Worm (Caenorhabditis elegans) whole organism, young adult: ENCODE results near the gene his-32.

Experiments
- F49E8.2 ChIP-seq: sonication (generic microtip); optimal IDR thresholded peaks from 3 replicates; lab custom pipeline; 2017; ENCODE audit warnings: missing genetic modification characterization, mild to moderate bottlenecking, missing compliant biosample characterization, antibody characterized with exemption, moderate library complexity; ENCODE audit not compliant: insufficient read depth
- F57C9.4 ChIP-seq: sonication (generic microtip); optimal IDR thresholded peaks from 2 replicates; lab custom pipeline; 2017; ENCODE audit warnings: mild to moderate bottlenecking, missing genetic modification characterization, missing compliant biosample characterization
- K11D2.4 ChIP-seq: fragments of 200-800 bp; sonication (Bioruptor generic); IDR thresholded peaks from 2 replicates; pipeline ENCODE4 v1.3.6; 2022; ENCODE audit warnings: missing genetic modification reagents, missing genetic modification characterization, missing compliant biosample characterization
- T07F8.4 ChIP-seq: sonication (generic microtip); optimal IDR thresholded peaks from 2 replicates; lab custom pipeline; 2016; ENCODE audit warnings: mild to moderate bottlenecking, missing genetic modification characterization, moderate library complexity, missing compliant biosample characterization
- T26A5.8 ChIP-seq: sonication (generic microtip); optimal IDR thresholded peaks from 2 replicates; lab custom pipeline; 2016; ENCODE audit warnings: missing genetic modification characterization, missing compliant biosample characterization
- Y56A3A.18 ChIP-seq: fragments of 200-800 bp; sonication (Bioruptor generic); IDR thresholded peaks from 2 replicates; pipeline ENCODE4 v1.3.6; 2022; ENCODE audit warnings: missing genetic modification reagents, missing genetic modification characterization, missing compliant biosample characterization
- Y79H2A.3 ChIP-seq: fragments of 200-800 bp; sonication (Bioruptor generic); conservative IDR thresholded peaks from 2 replicates; pipeline ENCODE4 v1.3.6; 2022; ENCODE audit warnings: missing genetic modification reagents, missing genetic modification characterization, missing compliant biosample characterization
- akir-1 ChIP-seq: fragments of 200-800 bp; sonication (Bioruptor generic); optimal IDR thresholded peaks from 2 replicates; lab custom pipeline; 2018; ENCODE audit warnings: mild to moderate bottlenecking, missing genetic modification characterization, moderate library complexity, missing compliant biosample characterization
- ama-1 ChIP-seq, 3 experiments: fragments of 150-350 bp in 1 of 3; sonication (generic microtip) in 2 of 3; optimal IDR thresholded peaks; 2 replicates each; lab custom pipeline; 2014 to 2018; ENCODE audit warnings: missing biosample characterization in 2 of 3, missing genetic modification characterization in 2 of 3, missing genetic modification reagents in 2 of 3
- aptf-3 ChIP-seq: fragments of 200-800 bp; sonication (Bioruptor generic); IDR thresholded peaks from 2 replicates; pipeline ENCODE4 v1.3.6; 2022; ENCODE audit warnings: missing genetic modification characterization, missing compliant biosample characterization
- atf-7 ChIP-seq: sonication (generic microtip); optimal IDR thresholded peaks from 2 replicates; lab custom pipeline; 2017; ENCODE audit warnings: mild to moderate bottlenecking, missing genetic modification characterization, missing compliant biosample characterization
- ceh-40 ChIP-seq: fragments of 200-800 bp; sonication (Bioruptor generic); IDR thresholded peaks from 2 replicates; pipeline ENCODE4 v1.3.6; 2022; ENCODE audit warnings: missing genetic modification characterization, missing compliant biosample characterization
- egrh-3 ChIP-seq: fragments of 200-800 bp; sonication (Bioruptor generic); IDR thresholded peaks from 2 replicates; pipeline ENCODE4 v1.3.6; 2022; ENCODE audit warnings: missing genetic modification reagents, missing genetic modification characterization, missing compliant biosample characterization
- ekl-4 ChIP-seq: fragments of 200-800 bp; sonication (Bioruptor generic); IDR thresholded peaks from 2 replicates; pipeline ENCODE4 v1.3.6; 2022; ENCODE audit warnings: missing genetic modification reagents, missing genetic modification characterization, missing compliant biosample characterization
- him-1 ChIP-seq: sonication (generic microtip); optimal IDR thresholded peaks from 2 replicates; lab custom pipeline; 2016; ENCODE audit warnings: missing genotype, missing genetic modification reagents, missing genetic modification characterization, missing compliant biosample characterization
- hmg-1.2 ChIP-seq: fragments of 200-800 bp; sonication (Bioruptor generic); IDR thresholded peaks from 2 replicates; pipeline ENCODE4 v1.3.6; 2022; ENCODE audit warnings: missing genetic modification reagents, missing genetic modification characterization, missing compliant biosample characterization
- lin-40 ChIP-seq: sonication (generic microtip); optimal IDR thresholded peaks from 2 replicates; lab custom pipeline; 2016; ENCODE audit warnings: missing genetic modification characterization, mild to moderate bottlenecking, missing compliant biosample characterization, missing genotype, missing genetic modification reagents
- lsy-27 ChIP-seq: sonication (generic microtip); optimal IDR thresholded peaks from 2 replicates; lab custom pipeline; 2017; ENCODE audit warnings: missing genetic modification characterization, mild to moderate bottlenecking, missing compliant biosample characterization, antibody characterized with exemption, missing genotype, borderline replicate concordance; ENCODE audit not compliant: insufficient read depth
- madf-3 ChIP-seq: fragments of 200-800 bp; sonication (Bioruptor generic); IDR thresholded peaks from 2 replicates; pipeline ENCODE4 v1.3.6; 2022; ENCODE audit warnings: missing genetic modification reagents, missing genetic modification characterization, missing compliant biosample characterization
- mes-4 ChIP-seq: sonication (generic microtip); optimal IDR thresholded peaks from 2 replicates; lab custom pipeline; 2016; ENCODE audit warnings: missing genotype, missing genetic modification characterization, missing compliant biosample characterization
- nfya-1 ChIP-seq: sonication (generic microtip); optimal IDR thresholded peaks from 2 replicates; lab custom pipeline; 2017; ENCODE audit warnings: antibody characterized with exemption, missing compliant biosample characterization, missing genetic modification characterization, borderline replicate concordance; ENCODE audit not compliant: insufficient read depth
- nhr-179 ChIP-seq: sonication (generic microtip); optimal IDR thresholded peaks from 2 replicates; lab custom pipeline; 2016; ENCODE audit warnings: mild to moderate bottlenecking, missing genetic modification characterization, missing compliant biosample characterization
- nhr-80 ChIP-seq: sonication (generic microtip); optimal IDR thresholded peaks from 2 replicates; lab custom pipeline; 2016; ENCODE audit warnings: missing genetic modification characterization, missing compliant biosample characterization
- pbrm-1 ChIP-seq: fragments of 200-800 bp; sonication (Bioruptor generic); IDR thresholded peaks from 2 replicates; pipeline ENCODE4 v1.3.6; 2022; ENCODE audit warnings: missing genetic modification reagents, missing genetic modification characterization, missing compliant biosample characterization
- sdz-38 ChIP-seq: sonication (generic microtip); optimal IDR thresholded peaks from 2 replicates; lab custom pipeline; 2016; ENCODE audit warnings: missing genotype, missing genetic modification characterization, missing compliant biosample characterization
- snpc-1.3 ChIP-seq: sonication (generic microtip); optimal IDR thresholded peaks from 2 replicates; lab custom pipeline; 2017; ENCODE audit warnings: missing genetic modification characterization, mild to moderate bottlenecking, missing compliant biosample characterization, antibody characterized with exemption, moderate library complexity, missing genotype, missing genetic modification reagents; ENCODE audit not compliant: insufficient read depth
- snpc-4 ChIP-seq, 5 experiments: fragments of 150-350 bp in 1 of 5; sonication (generic microtip) in 4 of 5; optimal IDR thresholded peaks; 2 replicates each; lab custom pipeline; 2014 to 2018; ENCODE audit warnings: missing genetic modification characterization in 5 of 5, missing biosample characterization in 3 of 5, antibody characterized with exemption in 2 of 5, mild to moderate bottlenecking in 2 of 5, missing compliant biosample characterization in 2 of 5, missing genotype in 2 of 5, moderate library complexity in 2 of 5, missing genetic modification reagents in 1 of 5
- ztf-22 ChIP-seq: fragments of 200-800 bp; sonication (Bioruptor generic); optimal IDR thresholded peaks from 2 replicates; lab custom pipeline; 2018; ENCODE audit warnings: mild to moderate bottlenecking, missing genetic modification characterization, moderate library complexity, missing compliant biosample characterization
- ztf-26 ChIP-seq: sonication (generic microtip); optimal IDR thresholded peaks from 2 replicates; lab custom pipeline; 2017; ENCODE audit warnings: missing genetic modification characterization, missing compliant biosample characterization
- ztf-28 ChIP-seq: fragments of 200-800 bp; sonication (Bioruptor generic); IDR thresholded peaks from 2 replicates; pipeline ENCODE4 v1.3.6; 2022; ENCODE audit warnings: missing genetic modification reagents, missing genetic modification characterization, missing compliant biosample characterization

The his-32 gene

ce11 chrIV:8358492-8358891, 24.4 kb downstream of the his-32 start, which contains the start of gene D2096.13:
D2096.13 (minus strand) TSS chrIV:8358592.
- no peak for TF ChIP-seq snpc-4 (GFP tag; optimal IDR thresholded peaks at IDR 0.05; lab: Kevin White, UChicago)
- no peak for TF ChIP-seq snpc-4 (tag; optimal IDR thresholded peaks at IDR 0.05; lab: Kevin White, UChicago)
- no peak for TF ChIP-seq T07F8.4 (tag; lab: Kevin White, UChicago)
- no peak for TF ChIP-seq lin-40 (tag; lab: Kevin White, UChicago)
- TF ChIP-seq K11D2.4 (GFP tag; lab: Robert Waterston, UW) = no peak
- TF ChIP-seq pbrm-1 = no peak
- no peak for TF ChIP-seq Y56A3A.18
- no peak for TF ChIP-seq ama-1 (optimal IDR thresholded peaks at IDR 0.05; lab: Kevin White, UChicago)
- no peak for TF ChIP-seq ama-1 (GFP tag; optimal IDR thresholded peaks at IDR 0.05; lab: Kevin White, UChicago)
- no peak for TF ChIP-seq ztf-22 (GFP tag; lab: Kevin White, UChicago)
- no peak for TF ChIP-seq sdz-38
- no peak for TF ChIP-seq ekl-4 (GFP tag; lab: Robert Waterston, UW)
- TF ChIP-seq mes-4 (tag; lab: Kevin White, UChicago) = no peak
- no peak for TF ChIP-seq ceh-40 (GFP tag; lab: Robert Waterston, UW)
- no peak for TF ChIP-seq T26A5.8 (tag; lab: Kevin White, UChicago)

- TF ChIP-seq hmg-1.2 (GFP tag; lab: Robert Waterston, UW) (peak; percentile 93), snpc-1.3 (tag; lab: Kevin White, UChicago) (peak; percentile 30), lsy-27 (no peak)
- TF ChIP-seq, all 124 proteins: peak for 2
These were observed 25.8 kb downstream of the his-32 start, which contains the start of gene D2096.5 for ce11 chrIV:8359716-8360407. D2096.5 (minus strand) TSS chrIV:8359766.

- TF ChIP-seq egrh-3 (GFP tag; lab: Robert Waterston, UW) (no peak), aptf-3 (GFP tag; lab: Robert Waterston, UW) (no peak), Y79H2A.3 (GFP tag; lab: Robert Waterston, UW) (no peak), nhr-179 (no peak), madf-3 (GFP tag; lab: Robert Waterston, UW) (no peak), K11D2.4 (GFP tag; lab: Robert Waterston, UW) (no peak), ztf-26 (no peak)
These were observed 26.7 kb downstream of the his-32 start, which contains the start of gene sqv-1 for ce11 chrIV:8360817-8361216. sqv-1 (plus strand) TSS chrIV:8361117.

- TF ChIP-seq ztf-28 (GFP tag; lab: Robert Waterston, UW) (no peak), ekl-4 (GFP tag; lab: Robert Waterston, UW) (0 out of 2 replicates have a peak, but pooled peaks have one; percentile 41), F57C9.4 (tag; lab: Kevin White, UChicago) (no peak)
These were observed 29.1 kb downstream of the his-32 start, which contains the start of gene D2096.12 for ce11 chrIV:8363163-8363562. D2096.12 (plus strand) TSS chrIV:8363463.

ce11 chrIV:8366295-8366694, 32.2 kb downstream of the his-32 start, which contains the start of gene aagr-1:
aagr-1 (plus strand) TSS chrIV:8366521.
- TF ChIP-seq F49E8.2 (tag; lab: Kevin White, UChicago) = no peak
- no peak for TF ChIP-seq F57C9.4 (tag; lab: Kevin White, UChicago)
- no peak for TF ChIP-seq akir-1 (GFP tag; lab: Kevin White, UChicago)
- no peak for TF ChIP-seq nfya-1
- TF ChIP-seq Y79H2A.3 (GFP tag; lab: Robert Waterston, UW) = no peak
- no peak for TF ChIP-seq atf-7 (tag; lab: Kevin White, UChicago)
- peak; percentile 15 for TF ChIP-seq him-1 (tag; lab: Kevin White, UChicago)
- TF ChIP-seq nhr-80 (tag; lab: Kevin White, UChicago) = peak; percentile 66
